Worm (Caenorhabditis elegans): Measurements from ENCODE around the gene F36A4.1.

- TF ChIP-seq lin-13 (GFP tag; optimal IDR thresholded peaks at IDR 0.05) (no peak), zag-1 (tag; optimal IDR thresholded peaks at IDR 0.05) (no peak)
Observed at ce11 chrIV:4299994-4300393, 27.7 kb downstream of the F36A4.1 start.
